Comparison of ENCODE assay signal across 5 fruit fly cellular contexts in genomic region chrX:6705059-6705802, dm6.
TF ChIP-seq lines count a peak whose summit lies in the region.

No protein-coding gene starts in this region.

- no peak for TF ChIP-seq CTCF in whole organism, embryonic (GFP tag; optimal IDR thresholded peaks at IDR 0.05; lab: Kevin White, UChicago)

TF ChIP-seq in whole organism, adult, 20 proteins besides CTCF, POLR2A, EP300 and RAD21 (continues in another document):
- TF ChIP-seq CG11617 (GFP tag; optimal IDR thresholded peaks at IDR 0.05; lab: Kevin White, UChicago) (peak; percentile 24), Mnt (GFP tag; optimal IDR thresholded peaks at IDR 0.05; lab: Kevin White, UChicago) (peak; percentile 33), kay (GFP tag; lab: Kevin White, UChicago; ENCODE audit: borderline replicate concordance) (no peak), tj (GFP tag; optimal IDR thresholded peaks at IDR 0.05; lab: Kevin White, UChicago) (peak; percentile 87), bab1 (GFP tag; optimal IDR thresholded peaks at IDR 0.05; lab: Kevin White, UChicago) (no peak), Clk (GFP tag; optimal IDR thresholded peaks at IDR 0.05; lab: Kevin White, UChicago) (no peak), CG12768 (GFP tag; optimal IDR thresholded peaks at IDR 0.05; lab: Kevin White, UChicago) (peak; percentile 13), CG7045 (GFP tag; optimal IDR thresholded peaks at IDR 0.05; lab: Kevin White, UChicago) (peak; percentile 2), pad (GFP tag; optimal IDR thresholded peaks at IDR 0.05; lab: Kevin White, UChicago) (no peak), CG33017 (tag; optimal IDR thresholded peaks at IDR 0.05; lab: Kevin White, UChicago) (no peak), Crg-1 (GFP tag; optimal IDR thresholded peaks at IDR 0.05; lab: Kevin White, UChicago) (no peak), CG7101 (tag; optimal IDR thresholded peaks at IDR 0.05; lab: Kevin White, UChicago) (peak; percentile 24), CG1620 (GFP tag; optimal IDR thresholded peaks at IDR 0.05; lab: Kevin White, UChicago) (no peak), CG14711 (tag; optimal IDR thresholded peaks at IDR 0.05; lab: Kevin White, UChicago) (peak; percentile 0), cic (GFP tag; optimal IDR thresholded peaks at IDR 0.05; lab: Kevin White, UChicago) (peak; percentile 66), toe (GFP tag; optimal IDR thresholded peaks at IDR 0.05; lab: Kevin White, UChicago) (peak; percentile 6), cnc (optimal IDR thresholded peaks at IDR 0.05; lab: Kevin White, UChicago) (no peak), ovo (GFP tag; optimal IDR thresholded peaks at IDR 0.05; lab: Kevin White, UChicago) (no peak), Hr96 (GFP tag; optimal IDR thresholded peaks at IDR 0.05; lab: Kevin White, UChicago) (peak; percentile 47)

TF ChIP-seq in whole organism, embryonic, 481 proteins besides CTCF, POLR2A, EP300 and RAD21 (continues in another document):
- no peak for TF ChIP-seq CG11247 (GFP tag; IDR thresholded peaks at IDR 0.05; lab: Robert Waterston, UW)
- TF ChIP-seq gem (tag; optimal IDR thresholded peaks at IDR 0.05; lab: Kevin White, UChicago): peak; percentile 18
- TF ChIP-seq da (GFP tag; optimal IDR thresholded peaks at IDR 0.05; lab: Kevin White, UChicago): no peak
- peak; percentile 2 for TF ChIP-seq ATbp (GFP tag; optimal IDR thresholded peaks at IDR 0.05; lab: Kevin White, UChicago)
- TF ChIP-seq CG5180 (GFP tag; optimal IDR thresholded peaks at IDR 0.05; lab: Kevin White, UChicago): peak; percentile 40
- TF ChIP-seq slbo (GFP tag; IDR thresholded peaks at IDR 0.05; lab: Robert Waterston, UW): peak; percentile 12; the same call in 1 of the 2 replicates
- TF ChIP-seq ken (GFP tag; IDR thresholded peaks at IDR 0.05; lab: Robert Waterston, UW): 0 out of 3 replicates have a peak, but pooled peaks have one; percentile 23
- TF ChIP-seq CG2712 (tag; optimal IDR thresholded peaks at IDR 0.05; lab: Kevin White, UChicago): peak; percentile 19
- peak; percentile 59 for TF ChIP-seq crol (GFP tag; IDR thresholded peaks at IDR 0.05; lab: Robert Waterston, UW)
- TF ChIP-seq kni (GFP tag; optimal IDR thresholded peaks at IDR 0.05; lab: Kevin White, UChicago): peak; percentile 8
- no peak for TF ChIP-seq HLH54F (GFP tag; optimal IDR thresholded peaks at IDR 0.05; lab: Kevin White, UChicago)
- TF ChIP-seq row (GFP tag; IDR thresholded peaks at IDR 0.05; lab: Robert Waterston, UW): peak; percentile 46; the same call in 2 of the 3 replicates
- TF ChIP-seq CG4820 (GFP tag; optimal IDR thresholded peaks at IDR 0.05; lab: Kevin White, UChicago): peak; percentile 1
- peak; percentile 40 for TF ChIP-seq CG11504 (tag; optimal IDR thresholded peaks at IDR 0.05; lab: Kevin White, UChicago)
- TF ChIP-seq bsh (GFP tag; optimal IDR thresholded peaks at IDR 0.05; lab: Kevin White, UChicago): peak in 1 of 2 experiments; percentile 11
- peak; percentile 7 for TF ChIP-seq fd96Cb (tag; optimal IDR thresholded peaks at IDR 0.05; lab: Kevin White, UChicago)
- peak; percentile 26 for TF ChIP-seq CG1603 (tag; optimal IDR thresholded peaks at IDR 0.05; lab: Kevin White, UChicago)
- peak; percentile 44 for TF ChIP-seq CG18262 (tag; optimal IDR thresholded peaks at IDR 0.05; lab: Kevin White, UChicago)

TF ChIP-seq in whole organism, prepupa, 60 proteins besides CTCF, POLR2A, EP300 and RAD21 (continues in another document):
- TF ChIP-seq Hr39 (GFP tag; optimal IDR thresholded peaks at IDR 0.05; lab: Kevin White, UChicago) (no peak), Eip75B (GFP tag; optimal IDR thresholded peaks at IDR 0.05; lab: Kevin White, UChicago) (peak; percentile 49), dsx (GFP tag; optimal IDR thresholded peaks at IDR 0.05; lab: Kevin White, UChicago; ENCODE audit: poor library complexity, severe bottlenecking) (peak; percentile 26), salr (GFP tag; optimal IDR thresholded peaks at IDR 0.05; lab: Kevin White, UChicago) (peak; percentile 5 to 32), eg (GFP tag; IDR thresholded peaks at IDR 0.05; lab: Robert Waterston, UW) (0 out of 3 replicates have a peak, but pooled peaks have one; percentile 16), svp (GFP tag; lab: Kevin White, UChicago) (peak; percentile 86), Ets21C (GFP tag; optimal IDR thresholded peaks at IDR 0.05; lab: Kevin White, UChicago) (peak; percentile 24), Hr38 (GFP tag; optimal IDR thresholded peaks at IDR 0.05; lab: Kevin White, UChicago) (no peak), spab (GFP tag; optimal IDR thresholded peaks at IDR 0.05; lab: Kevin White, UChicago) (peak; percentile 28), CG1621 (tag; optimal IDR thresholded peaks at IDR 0.05; lab: Kevin White, UChicago) (peak; percentile 19), cyc (GFP tag; optimal IDR thresholded peaks at IDR 0.05; lab: Kevin White, UChicago) (no peak), CG31627 (GFP tag; optimal IDR thresholded peaks at IDR 0.05; lab: Kevin White, UChicago) (no peak), CG8319 (GFP tag; optimal IDR thresholded peaks at IDR 0.05; lab: Kevin White, UChicago) (no peak), CG4318 (GFP tag; optimal IDR thresholded peaks at IDR 0.05; lab: Kevin White, UChicago) (peak; percentile 34), CG32006 (GFP tag; optimal IDR thresholded peaks at IDR 0.05; lab: Kevin White, UChicago) (peak; percentile 54), Ets96B (tag; optimal IDR thresholded peaks at IDR 0.05; lab: Kevin White, UChicago) (peak; percentile 15), Met (GFP tag; optimal IDR thresholded peaks at IDR 0.05; lab: Kevin White, UChicago) (peak; percentile 7), dac (GFP tag; optimal IDR thresholded peaks at IDR 0.05; lab: Kevin White, UChicago) (no peak), CG6792 (GFP tag; optimal IDR thresholded peaks at IDR 0.05; lab: Kevin White, UChicago) (no peak)

TF ChIP-seq in whole organism, pupa, 21 proteins besides CTCF, POLR2A, EP300 and RAD21:
- peak; percentile 3 for TF ChIP-seq gl (tag; optimal IDR thresholded peaks at IDR 0.05; lab: Kevin White, UChicago)
- peak; percentile 23 for TF ChIP-seq CG9948 (tag; optimal IDR thresholded peaks at IDR 0.05; lab: Kevin White, UChicago)
- peak; percentile 27 for TF ChIP-seq CG8301 (tag; optimal IDR thresholded peaks at IDR 0.05; lab: Kevin White, UChicago)
- TF ChIP-seq Ets98B (GFP tag; IDR thresholded peaks at IDR 0.05; lab: Robert Waterston, UW): no peak
- peak; percentile 24 for TF ChIP-seq CG15710 (tag; optimal IDR thresholded peaks at IDR 0.05; lab: Kevin White, UChicago)
- TF ChIP-seq CG12605 (GFP tag; IDR thresholded peaks at IDR 0.05; lab: Robert Waterston, UW): no peak
- TF ChIP-seq CG34367 (tag; optimal IDR thresholded peaks at IDR 0.05; lab: Kevin White, UChicago): peak; percentile 16
- TF ChIP-seq EcR (GFP tag; optimal IDR thresholded peaks at IDR 0.05; lab: Kevin White, UChicago): no peak
- peak; percentile 21 for TF ChIP-seq CG8159 (tag; optimal IDR thresholded peaks at IDR 0.05; lab: Kevin White, UChicago)
- no peak for TF ChIP-seq CG13204 (GFP tag; optimal IDR thresholded peaks at IDR 0.05; lab: Kevin White, UChicago)
- TF ChIP-seq Snoo (tag; optimal IDR thresholded peaks at IDR 0.05; lab: Kevin White, UChicago): peak; percentile 8
- no peak for TF ChIP-seq CG10348 (GFP tag; IDR thresholded peaks at IDR 0.05; lab: Robert Waterston, UW)
- no peak for TF ChIP-seq D1 (tag; optimal IDR thresholded peaks at IDR 0.05; lab: Kevin White, UChicago)
- TF ChIP-seq Pif1B (GFP tag; optimal IDR thresholded peaks at IDR 0.05; lab: Kevin White, UChicago): peak; percentile 28
- TF ChIP-seq fd96Ca (GFP tag; IDR thresholded peaks at IDR 0.05; lab: Robert Waterston, UW): peak; percentile 60; the same call in 1 of the 3 replicates
- TF ChIP-seq CG14655 (GFP tag; optimal IDR thresholded peaks at IDR 0.05; lab: Kevin White, UChicago): peak; percentile 65
- TF ChIP-seq Pif1A (GFP tag; optimal IDR thresholded peaks at IDR 0.05; lab: Kevin White, UChicago): peak; percentile 22
- peak; percentile 25 for TF ChIP-seq CG17806 (tag; optimal IDR thresholded peaks at IDR 0.05; lab: Kevin White, UChicago)
- TF ChIP-seq CG4496 (GFP tag; IDR thresholded peaks at IDR 0.05; lab: Robert Waterston, UW): peak; percentile 49; the same call in 2 of the 3 replicates
- peak; percentile 30; the same call in 1 of the 2 replicates for TF ChIP-seq CG32121 (GFP tag; IDR thresholded peaks at IDR 0.05; lab: Robert Waterston, UW)
TF ChIP-seq in whole organism, pupa: peak in this region for 14.

TF ChIP-seq in whole organism, wandering third instar larva, 38 proteins besides CTCF, POLR2A, EP300 and RAD21:
- peak; percentile 6 for TF ChIP-seq woc (GFP tag; optimal IDR thresholded peaks at IDR 0.05; lab: Kevin White, UChicago)
- TF ChIP-seq foxo (GFP tag; optimal IDR thresholded peaks at IDR 0.05; lab: Kevin White, UChicago): peak in 1 of 2 experiments; percentile 33
- TF ChIP-seq br (GFP tag; optimal IDR thresholded peaks at IDR 0.05; lab: Kevin White, UChicago): no peak
- TF ChIP-seq Hnf4 (GFP tag; optimal IDR thresholded peaks at IDR 0.05; lab: Kevin White, UChicago): no peak
- TF ChIP-seq Myc (optimal IDR thresholded peaks at IDR 0.05; lab: Kevin White, UChicago): no peak
- TF ChIP-seq rgr (GFP tag; optimal IDR thresholded peaks at IDR 0.05; lab: Kevin White, UChicago): no peak
- TF ChIP-seq Dif (GFP tag; optimal IDR thresholded peaks at IDR 0.05; lab: Kevin White, UChicago; ENCODE audit: partially characterized antibody): no peak
- no peak for TF ChIP-seq dsf (GFP tag; optimal IDR thresholded peaks at IDR 0.05; lab: Kevin White, UChicago; ENCODE audit: borderline replicate concordance)
- no peak for TF ChIP-seq Jra (GFP tag; optimal IDR thresholded peaks at IDR 0.05; lab: Kevin White, UChicago)
- peak; percentile 9 for TF ChIP-seq HLH106 (tag; optimal IDR thresholded peaks at IDR 0.05; lab: Kevin White, UChicago)
- TF ChIP-seq tai (GFP tag; optimal IDR thresholded peaks at IDR 0.05; lab: Kevin White, UChicago): no peak
- TF ChIP-seq h (GFP tag; optimal IDR thresholded peaks at IDR 0.05; lab: Kevin White, UChicago): no peak
- no peak for TF ChIP-seq sv (GFP tag; optimal IDR thresholded peaks at IDR 0.05; lab: Kevin White, UChicago)
- TF ChIP-seq Sp1 (GFP tag; optimal IDR thresholded peaks at IDR 0.05; lab: Kevin White, UChicago): no peak
- peak; percentile 33 for TF ChIP-seq fru (GFP tag; optimal IDR thresholded peaks at IDR 0.05; lab: Kevin White, UChicago)
- TF ChIP-seq usp (GFP tag; optimal IDR thresholded peaks at IDR 0.05; lab: Kevin White, UChicago): no peak
- no peak for TF ChIP-seq pan (optimal IDR thresholded peaks at IDR 0.05; lab: Kevin White, UChicago)
- TF ChIP-seq OdsH (GFP tag; optimal IDR thresholded peaks at IDR 0.05; lab: Kevin White, UChicago): no peak
- TF ChIP-seq jim (GFP tag; optimal IDR thresholded peaks at IDR 0.05; lab: Kevin White, UChicago): no peak
- TF ChIP-seq CG32264 (GFP tag; optimal IDR thresholded peaks at IDR 0.05; lab: Kevin White, UChicago): no peak
- TF ChIP-seq Vsx2 (GFP tag; optimal IDR thresholded peaks at IDR 0.05; lab: Kevin White, UChicago; ENCODE audit: partially characterized antibody): no peak
